Fruit fly (Drosophila melanogaster) whole organism, embryonic: ENCODE measurements around the gene Rh5.

Source experiments
- Antp ChIP-seq: fragments of 200-800 bp; sonication (Bioruptor generic); optimal IDR thresholded peaks from 3 replicates; lab custom pipeline; 2016; ENCODE audit warnings: missing biosample characterization, missing genetic modification characterization
- Atf6 ChIP-seq: fragments of 200-800 bp; sonication (Bioruptor generic); IDR thresholded peaks from 2 replicates; pipeline ENCODE4 v1.3.6; 2022; ENCODE audit warnings: missing biosample characterization, missing genetic modification characterization
- CG10209 ChIP-seq: fragments of 200-800 bp; sonication (Bioruptor generic); optimal IDR thresholded peaks from 3 replicates; lab custom pipeline; 2017; ENCODE audit warnings: missing biosample characterization, mild to moderate bottlenecking, missing genetic modification characterization, missing genetic modification reagents
- CG1024 ChIP-seq: fragments of 200-800 bp; sonication (Bioruptor generic); IDR thresholded peaks from 2 replicates; pipeline ENCODE4 v1.3.6; 2022; ENCODE audit warnings: missing biosample characterization, missing genetic modification characterization
- CG10959 ChIP-seq: fragments of 200-800 bp; sonication (Bioruptor generic); IDR thresholded peaks from 2 replicates; pipeline ENCODE4 v1.3.6; 2022; ENCODE audit warnings: missing biosample characterization, missing genetic modification characterization
- CG12071 ChIP-seq: fragments of 200-800 bp; sonication (Bioruptor generic); optimal IDR thresholded peaks from 3 replicates; lab custom pipeline; 2018; ENCODE audit warnings: missing biosample characterization, mild to moderate bottlenecking, missing genetic modification characterization
- CG12236 ChIP-seq: fragments of 200-800 bp; sonication (Bioruptor generic); optimal IDR thresholded peaks from 2 replicates; lab custom pipeline; 2016; ENCODE audit warnings: missing biosample characterization, missing genetic modification characterization
- CG12744 ChIP-seq: fragments of 200-800 bp; sonication (Bioruptor generic); optimal IDR thresholded peaks from 2 replicates; lab custom pipeline; 2016; ENCODE audit warnings: missing biosample characterization, missing genetic modification characterization
- CG1603 ChIP-seq: fragments of 200-800 bp; sonication (Bioruptor generic); optimal IDR thresholded peaks from 2 replicates; lab custom pipeline; 2019; ENCODE audit warnings: missing biosample characterization, mild to moderate bottlenecking, missing genetic modification characterization, moderate library complexity
- CG16813 ChIP-seq: fragments of 200-800 bp; sonication (Bioruptor generic); IDR thresholded peaks from 3 replicates; pipeline ENCODE4 v1.3.6; 2022; ENCODE audit warnings: missing biosample characterization, missing genetic modification characterization; ENCODE audit not compliant: partially characterized antibody
- CG18619 ChIP-seq: fragments of 200-800 bp; sonication (Bioruptor generic); optimal IDR thresholded peaks from 3 replicates; lab custom pipeline; 2017; ENCODE audit warnings: missing biosample characterization, mild to moderate bottlenecking, missing genetic modification characterization
- CG2116 ChIP-seq: fragments of 200-800 bp; sonication (Bioruptor generic); optimal IDR thresholded peaks from 3 replicates; lab custom pipeline; 2018; ENCODE audit warnings: missing biosample characterization, mild to moderate bottlenecking, missing genetic modification characterization
- CG2889 ChIP-seq: fragments of 200-800 bp; sonication (Bioruptor generic); IDR thresholded peaks from 3 replicates; pipeline ENCODE4 v1.3.6; 2022; ENCODE audit warnings: missing biosample characterization, missing genetic modification characterization
- CG32772 ChIP-seq: fragments of 200-800 bp; sonication (Bioruptor generic); IDR thresholded peaks from 2 replicates; pipeline ENCODE4 v1.3.6; 2022; ENCODE audit warnings: missing biosample characterization, missing genetic modification characterization
- CG6765 ChIP-seq: fragments of 200-800 bp; sonication (Bioruptor generic); optimal IDR thresholded peaks from 3 replicates; lab custom pipeline; 2017; ENCODE audit warnings: missing biosample characterization, mild to moderate bottlenecking, missing genetic modification characterization
- CG9817 ChIP-seq: fragments of 200-800 bp; sonication (Bioruptor generic); optimal IDR thresholded peaks from 2 replicates; lab custom pipeline; 2018; ENCODE audit warnings: missing biosample characterization, mild to moderate bottlenecking, missing genetic modification characterization, moderate library complexity
- Chrac-16 ChIP-seq: fragments of 200-800 bp; sonication (Bioruptor generic); optimal IDR thresholded peaks from 3 replicates; lab custom pipeline; 2016; ENCODE audit warnings: missing biosample characterization, missing genetic modification characterization
- Doc2 ChIP-seq: fragments of 200-800 bp; sonication (Bioruptor generic); IDR thresholded peaks from 2 replicates; pipeline ENCODE4 v1.3.6; 2022; ENCODE audit warnings: missing biosample characterization, missing genetic modification characterization
- HLHmδ ChIP-seq: fragments of 200-800 bp; sonication (Bioruptor generic); optimal IDR thresholded peaks from 2 replicates; lab custom pipeline; 2018; ENCODE audit warnings: missing biosample characterization, mild to moderate bottlenecking, missing genetic modification characterization, moderate library complexity
- Hr3 ChIP-seq: fragments of 200-800 bp; sonication (Bioruptor generic); optimal IDR thresholded peaks from 3 replicates; lab custom pipeline; 2016; ENCODE audit warnings: missing biosample characterization, missing genetic modification characterization
- Jarid2 ChIP-seq: fragments of 200-800 bp; sonication (Bioruptor generic); optimal IDR thresholded peaks from 3 replicates; lab custom pipeline; 2017; ENCODE audit warnings: mild to moderate bottlenecking, missing biosample characterization, missing genetic modification reagents, missing genetic modification characterization
- Lpt ChIP-seq: fragments of >200 bp; optimal IDR thresholded peaks from 2 replicates; lab custom pipeline; 2018; ENCODE audit warnings: missing biosample characterization, missing genetic modification characterization
- NFAT ChIP-seq: fragments of 200-800 bp; sonication (Bioruptor generic); IDR thresholded peaks from 2 replicates; pipeline ENCODE4 v1.3.6; 2022; ENCODE audit warnings: missing biosample characterization, missing genetic modification characterization
- Nf-YB ChIP-seq: fragments of 200-800 bp; sonication (Bioruptor generic); optimal IDR thresholded peaks from 3 replicates; lab custom pipeline; 2019; ENCODE audit warnings: missing biosample characterization, mild to moderate bottlenecking, missing genetic modification characterization, moderate library complexity
- Optix ChIP-seq: fragments of 200-800 bp; sonication (Bioruptor generic); IDR thresholded peaks from 3 replicates; pipeline ENCODE4 v1.3.6; 2022; ENCODE audit warnings: missing biosample characterization, missing genetic modification characterization
- ab ChIP-seq: fragments of 200-800 bp; sonication (Bioruptor generic); optimal IDR thresholded peaks from 2 replicates; lab custom pipeline; 2016; ENCODE audit warnings: missing biosample characterization, missing genetic modification characterization
- abd-A ChIP-seq: fragments of 200-800 bp; sonication (Bioruptor generic); optimal IDR thresholded peaks from 3 replicates; lab custom pipeline; 2019; ENCODE audit warnings: missing biosample characterization, mild to moderate bottlenecking, missing genetic modification characterization, moderate library complexity
- amos ChIP-seq: fragments of 200-800 bp; sonication (Bioruptor generic); IDR thresholded peaks from 2 replicates; pipeline ENCODE4 v1.3.6; 2022; ENCODE audit warnings: missing biosample characterization, missing genetic modification characterization; ENCODE audit not compliant: partially characterized antibody
- ara ChIP-seq: fragments of 200-800 bp; sonication (Bioruptor generic); IDR thresholded peaks from 2 replicates; pipeline ENCODE4 v1.3.6; 2022; ENCODE audit warnings: missing biosample characterization, missing genetic modification characterization
- ato ChIP-seq: fragments of 200-800 bp; sonication (Bioruptor generic); IDR thresholded peaks from 2 replicates; pipeline ENCODE4 v1.3.6; 2022; ENCODE audit warnings: missing biosample characterization, missing genetic modification characterization; ENCODE audit not compliant: partially characterized antibody
- bab2 ChIP-seq: fragments of 200-800 bp; sonication (Bioruptor generic); optimal IDR thresholded peaks from 2 replicates; lab custom pipeline; 2016; ENCODE audit warnings: missing biosample characterization, missing genetic modification characterization
- cad ChIP-seq: fragments of >200 bp; optimal IDR thresholded peaks from 2 replicates; lab custom pipeline; 2017; ENCODE audit warnings: missing biosample characterization, missing genetic modification characterization
- chinmo ChIP-seq: fragments of 200-800 bp; sonication (Bioruptor generic); IDR thresholded peaks from 4 replicates; pipeline ENCODE4 v1.3.6; 2022; ENCODE audit warnings: missing biosample characterization, missing genetic modification characterization; ENCODE audit not compliant: partially characterized antibody
- croc ChIP-seq: fragments of 200-800 bp; sonication (Bioruptor generic); conservative IDR thresholded peaks from 3 replicates; pipeline ENCODE4 v1.3.6; 2022; ENCODE audit warnings: missing biosample characterization, missing genetic modification characterization
- dpn ChIP-seq, 2 experiments: fragments of 200-800 bp; sonication (Bioruptor generic); optimal IDR thresholded peaks; 3 replicates each; lab custom pipeline; 2016; ENCODE audit warnings: missing biosample characterization in 2 of 2, missing genetic modification characterization in 2 of 2
- fru ChIP-seq: fragments of >200 bp; optimal IDR thresholded peaks from 2 replicates; lab custom pipeline; 2017
- hbn ChIP-seq: fragments of 200-800 bp; sonication (Bioruptor generic); IDR thresholded peaks from 2 replicates; pipeline ENCODE4 v1.3.6; 2022; ENCODE audit warnings: missing biosample characterization, missing genetic modification characterization; ENCODE audit not compliant: partially characterized antibody
- jigr1 ChIP-seq: fragments of 200-800 bp; sonication (Bioruptor generic); IDR thresholded peaks from 3 replicates; pipeline ENCODE4 v1.3.6; 2022; ENCODE audit warnings: missing biosample characterization, missing genetic modification characterization
- knrl ChIP-seq: fragments of 200-800 bp; sonication (Bioruptor generic); IDR thresholded peaks from 3 replicates; pipeline ENCODE4 v1.3.6; 2022; ENCODE audit warnings: missing biosample characterization, missing genetic modification characterization; ENCODE audit not compliant: partially characterized antibody
- nerfin-1 ChIP-seq: fragments of 200-800 bp; sonication (Bioruptor generic); optimal IDR thresholded peaks from 3 replicates; lab custom pipeline; 2019; ENCODE audit warnings: missing biosample characterization, mild to moderate bottlenecking, missing genetic modification characterization, moderate library complexity
- pros ChIP-seq: fragments of 200-800 bp; sonication (Bioruptor generic); optimal IDR thresholded peaks from 3 replicates; lab custom pipeline; 2019; ENCODE audit warnings: missing biosample characterization, mild to moderate bottlenecking, missing genetic modification characterization, moderate library complexity
- sens ChIP-seq: fragments of 200-800 bp; sonication (Bioruptor generic); peaks from one replicate; lab custom pipeline; 2016; ENCODE audit warnings: missing biosample characterization, missing genetic modification characterization
- seq ChIP-seq: fragments of 200-800 bp; sonication (Bioruptor generic); IDR thresholded peaks from 2 replicates; pipeline ENCODE4 v1.3.6; 2022; ENCODE audit warnings: missing biosample characterization, missing genetic modification characterization
- sob ChIP-seq: fragments of 200-800 bp; sonication (Bioruptor generic); IDR thresholded peaks from 2 replicates; pipeline ENCODE4 v1.3.6; 2022; ENCODE audit warnings: missing biosample characterization, missing genetic modification characterization
- sqz ChIP-seq: fragments of 200-800 bp; sonication (Bioruptor generic); optimal IDR thresholded peaks from 3 replicates; lab custom pipeline; 2018; ENCODE audit warnings: missing biosample characterization, mild to moderate bottlenecking, missing genetic modification characterization
- stc ChIP-seq: fragments of 200-800 bp; sonication (Bioruptor generic); IDR thresholded peaks from 2 replicates; pipeline ENCODE4 v1.3.6; 2022; ENCODE audit warnings: missing biosample characterization, missing genetic modification characterization
- tx ChIP-seq: fragments of 200-800 bp; sonication (Bioruptor generic); optimal IDR thresholded peaks from 2 replicates; lab custom pipeline; 2016; ENCODE audit warnings: missing biosample characterization, missing genetic modification characterization
- yki ChIP-seq: fragments of >200 bp; optimal IDR thresholded peaks from 3 replicates; lab custom pipeline; 2018
- zfh2 ChIP-seq: fragments of 200-800 bp; sonication (Bioruptor generic); optimal IDR thresholded peaks from 2 replicates; lab custom pipeline; 2016; ENCODE audit warnings: missing biosample characterization, missing genetic modification characterization

Gene Rh5

DNA sequence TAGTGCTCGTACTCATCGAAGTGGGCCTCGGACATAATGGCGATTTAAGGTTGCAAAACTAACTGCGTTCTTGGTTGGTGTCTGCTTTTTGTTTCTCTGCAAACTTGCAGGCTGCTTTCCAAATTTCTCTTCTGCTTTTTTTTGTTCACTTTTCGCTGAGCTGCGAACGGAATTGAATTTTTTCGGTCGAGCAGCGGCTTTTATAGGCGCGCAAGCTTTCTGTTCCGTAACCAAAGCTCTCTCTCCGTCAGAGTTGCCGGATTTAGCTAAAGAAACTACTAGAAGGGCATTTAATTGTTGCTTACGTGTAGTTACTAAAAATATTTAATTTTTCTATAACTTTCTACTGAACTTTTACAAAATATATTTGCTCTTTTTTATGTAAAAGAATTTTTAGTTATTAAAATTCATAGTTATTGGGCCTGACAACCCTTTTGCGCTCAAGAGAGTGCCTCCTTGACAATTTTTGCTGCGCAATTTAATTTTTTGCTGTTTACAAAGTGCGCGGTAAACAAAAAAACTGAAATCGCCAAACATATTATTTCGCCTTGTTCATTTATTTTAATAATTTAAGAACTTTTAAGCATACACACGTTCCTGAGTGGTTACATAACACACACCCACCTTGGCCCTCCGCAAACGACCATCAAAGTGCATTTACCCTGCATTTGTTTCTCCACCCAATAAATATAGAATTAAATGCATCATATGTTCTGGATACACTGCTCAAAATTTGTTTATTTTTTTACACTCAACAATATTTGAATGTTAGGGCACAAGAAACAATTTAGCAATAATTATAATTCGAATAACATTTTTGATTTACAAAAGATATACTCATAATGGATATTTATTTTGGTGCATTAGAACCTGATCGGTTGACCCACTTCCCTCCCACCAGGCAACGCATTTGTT is 38.2 kb downstream of the Rh5 start, which contains the start of gene CG6770 (continued):
- no peak for TF ChIP-seq tx (GFP tag; lab: Kevin White, UChicago)
- TF ChIP-seq CG6765 (GFP tag; lab: Kevin White, UChicago), result peak; percentile 89
- peak; percentile 84 for TF ChIP-seq seq
- TF ChIP-seq Antp (GFP tag; lab: Kevin White, UChicago), result peak; percentile 33
- TF ChIP-seq CG1603 (tag; lab: Kevin White, UChicago), result peak; percentile 76
- TF ChIP-seq CG12236 (GFP tag; lab: Kevin White, UChicago), result no peak
- peak; percentile 53 for TF ChIP-seq CG2116
- 0 out of 3 replicates have a peak, but pooled peaks have one; percentile 23 for TF ChIP-seq croc (GFP tag; lab: Robert Waterston, UW)
- TF ChIP-seq amos, result no peak; the same call in 1 of the 2 replicates
- TF ChIP-seq knrl (GFP tag; lab: Robert Waterston, UW), result no peak
- no peak for TF ChIP-seq ab (GFP tag; lab: Kevin White, UChicago)
- peak; percentile 67 for TF ChIP-seq Nf-YB
- no peak for TF ChIP-seq yki
- peak; percentile 81 for TF ChIP-seq NFAT (GFP tag; lab: Robert Waterston, UW)
- TF ChIP-seq sqz (GFP tag; lab: Kevin White, UChicago), result peak; percentile 94
- peak; percentile 70 for TF ChIP-seq CG2889 (GFP tag; lab: Robert Waterston, UW)
- TF ChIP-seq CG10209, result peak; percentile 73
- TF ChIP-seq ara (GFP tag; lab: Robert Waterston, UW), result peak; percentile 62
- TF ChIP-seq nerfin-1 (tag; lab: Kevin White, UChicago), result peak; percentile 36
- TF ChIP-seq HLHmδ (GFP tag; lab: Kevin White, UChicago), result no peak
- TF ChIP-seq Chrac-16, result peak; percentile 43
- TF ChIP-seq chinmo (GFP tag; lab: Robert Waterston, UW), result 0 out of 4 replicates have a peak, but pooled peaks have one; percentile 66
- TF ChIP-seq Doc2 (GFP tag; lab: Robert Waterston, UW), result no peak
- TF ChIP-seq bab2 (GFP tag; lab: Kevin White, UChicago), result peak; percentile 37
- TF ChIP-seq zfh2 (GFP tag; lab: Kevin White, UChicago), result peak; percentile 51
- peak; percentile 72 for TF ChIP-seq CG32772 (GFP tag; lab: Robert Waterston, UW)
- peak; percentile 76 for TF ChIP-seq Jarid2 (GFP tag; lab: Kevin White, UChicago)
- peak; percentile 88 for TF ChIP-seq sob (GFP tag; lab: Robert Waterston, UW)
- no peak; the same call in none of the 2 replicates for TF ChIP-seq CG1024 (GFP tag; lab: Robert Waterston, UW)
- peak; percentile 86 for TF ChIP-seq CG18619 (GFP tag; lab: Kevin White, UChicago)
- TF ChIP-seq hbn (GFP tag; lab: Robert Waterston, UW), result no peak
- TF ChIP-seq ato, result no peak
- 0 out of 3 replicates have a peak, but pooled peaks have one; percentile 45 for TF ChIP-seq jigr1
- TF ChIP-seq abd-A (tag; lab: Kevin White, UChicago), result peak; percentile 55
- no peak for TF ChIP-seq fru (lab: Kevin White, UChicago)
- peak; percentile 73 for TF ChIP-seq CG9817 (tag; lab: Kevin White, UChicago)
- peak; percentile 90 for TF ChIP-seq Atf6 (GFP tag; lab: Robert Waterston, UW)
- TF ChIP-seq Hr3 (GFP tag; lab: Kevin White, UChicago), result peak; percentile 39
- TF ChIP-seq Lpt (GFP tag; lab: Kevin White, UChicago), result no peak
- TF ChIP-seq cad (GFP tag; lab: Kevin White, UChicago), result no peak
- peak; percentile 62; the same call in 2 of the 3 replicates for TF ChIP-seq Optix (GFP tag; lab: Robert Waterston, UW)
- peak; percentile 37 for TF ChIP-seq CG12071 (GFP tag; lab: Kevin White, UChicago)
- TF ChIP-seq dpn (GFP tag; optimal IDR thresholded peaks at IDR 0.05; lab: Kevin White, UChicago), result peak; percentile 71
- TF ChIP-seq stc (GFP tag; lab: Robert Waterston, UW), result peak; percentile 89
- TF ChIP-seq pros, result no peak
- no peak for TF ChIP-seq CG10959 (GFP tag; lab: Robert Waterston, UW)
- peak; percentile 81 for TF ChIP-seq sens (GFP tag; lab: Kevin White, UChicago)
- peak; percentile 43 for TF ChIP-seq CG12744 (GFP tag; lab: Kevin White, UChicago)
- no peak for TF ChIP-seq CG16813 (GFP tag; lab: Robert Waterston, UW)
